Fruit fly (Drosophila melanogaster): ENCODE measurements around the gene CG7601.

DNA sequence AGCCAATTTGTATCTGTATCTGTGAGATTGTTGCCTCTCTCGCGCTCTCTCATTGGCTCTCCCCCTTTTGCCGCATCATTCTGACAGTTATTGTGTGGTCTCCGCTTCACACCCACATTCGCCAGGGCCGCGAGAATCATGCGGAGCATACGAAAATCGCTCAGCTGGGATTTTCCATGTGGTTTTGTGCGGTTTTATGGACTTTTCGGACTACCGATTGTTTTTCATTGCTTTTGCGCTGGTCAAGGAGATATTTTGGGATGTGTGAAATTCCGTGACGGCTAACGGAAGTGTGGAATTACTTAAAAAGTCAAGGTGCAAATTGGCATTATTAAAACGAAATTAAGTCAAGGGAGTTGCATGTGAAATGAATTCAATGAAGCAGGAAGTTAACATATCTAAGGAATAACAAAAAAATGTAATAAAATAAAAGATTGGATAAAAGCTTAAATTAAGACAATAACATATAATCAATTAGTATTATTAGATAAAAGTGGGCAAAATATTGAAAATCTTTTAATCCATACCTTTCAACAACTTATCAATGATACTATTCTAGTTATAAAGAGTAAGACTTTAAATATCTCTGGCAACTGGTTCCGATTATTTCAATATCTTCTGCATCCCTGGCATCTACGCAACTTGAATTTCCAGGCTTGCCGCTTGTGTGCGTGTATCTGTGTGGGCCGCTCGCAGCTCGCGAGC lies 35.7 kb upstream of the CG7601 start:
- no peak for TF ChIP-seq CG8478 (optimal IDR thresholded peaks at IDR 0.05)
- TF ChIP-seq pan (optimal IDR thresholded peaks at IDR 0.05), result no peak
- no peak for TF ChIP-seq usp (GFP tag; optimal IDR thresholded peaks at IDR 0.05)
- peak; percentile 83 for TF ChIP-seq Dll (optimal IDR thresholded peaks at IDR 0.05)
- no peak for TF ChIP-seq EcR (GFP tag; optimal IDR thresholded peaks at IDR 0.05)
- peak; percentile 56 for TF ChIP-seq psq (optimal IDR thresholded peaks at IDR 0.05)

All from whole organism.